Fruit fly (Drosophila melanogaster): ENCODE measurements around the gene Ppm1.

dm6 chr3L:548304-549198 is 32.6 kb upstream of the Ppm1 start:
- TF ChIP-seq fru (GFP tag; optimal IDR thresholded peaks at IDR 0.05) (peak; percentile 27), foxo (GFP tag; optimal IDR thresholded peaks at IDR 0.05) (peak; percentile 8 to 12), sage (GFP tag; optimal IDR thresholded peaks at IDR 0.05) (peak; percentile 18), pan (optimal IDR thresholded peaks at IDR 0.05) (no peak), dmrt93B (GFP tag; optimal IDR thresholded peaks at IDR 0.05) (peak; percentile 3)

Data from whole organism, wandering third instar larva.